Worm (Caenorhabditis elegans): ENCODE measurements around the gene K07F5.14.

The K07F5.14 gene

ce11 chrIV:9852250-9852649 lies 9.8 kb upstream of the K07F5.14 start, which contains the start of gene ssq-1:
TSS of gene ssq-1 (plus strand) at chrIV:9852550.
- no peak for TF ChIP-seq sea-1 (GFP tag; conservative IDR thresholded peaks at IDR 0.05)
- no peak for TF ChIP-seq hmg-4 (GFP tag; optimal IDR thresholded peaks at IDR 0.05)
- no peak for TF ChIP-seq ceh-13 (GFP tag; optimal IDR thresholded peaks at IDR 0.05)
- no peak for TF ChIP-seq flt-1 (GFP tag; IDR thresholded peaks at IDR 0.05)
- no peak for TF ChIP-seq hmbx-1 (tag; optimal IDR thresholded peaks at IDR 0.05)
- no peak for TF ChIP-seq tra-4 (tag; optimal IDR thresholded peaks at IDR 0.05)
- TF ChIP-seq scrt-1 (GFP tag; IDR thresholded peaks at IDR 0.05) = no peak
- no peak for TF ChIP-seq tbx-11 (GFP tag; IDR thresholded peaks at IDR 0.05)
- no peak for TF ChIP-seq ama-1 (optimal IDR thresholded peaks at IDR 0.05)
- TF ChIP-seq ets-7 (tag; optimal IDR thresholded peaks at IDR 0.05) = no peak
- TF ChIP-seq aly-1 (tag; optimal IDR thresholded peaks at IDR 0.05) = no peak
- no peak for TF ChIP-seq F13C5.2 (tag; optimal IDR thresholded peaks at IDR 0.05)
- TF ChIP-seq tbx-37 (GFP tag; conservative IDR thresholded peaks at IDR 0.05) = no peak
- TF ChIP-seq ceh-36 (tag; optimal IDR thresholded peaks at IDR 0.05) = no peak
- no peak for TF ChIP-seq pes-1 (GFP tag; IDR thresholded peaks at IDR 0.05)
- no peak for TF ChIP-seq B0310.2 (tag; optimal IDR thresholded peaks at IDR 0.05)
- TF ChIP-seq hnd-1 (tag; optimal IDR thresholded peaks at IDR 0.05) = no peak

- peak; percentile 50 for TF ChIP-seq aly-1 (tag; optimal IDR thresholded peaks at IDR 0.05)
- no peak for TF ChIP-seq B0310.2 (tag; optimal IDR thresholded peaks at IDR 0.05)
- no peak for TF ChIP-seq scrt-1 (GFP tag; IDR thresholded peaks at IDR 0.05)
Observed at ce11 chrIV:9852818-9853466, 9.1 kb upstream of the K07F5.14 start.

ce11 chrIV:9854952-9855351 lies 7.1 kb upstream of the K07F5.14 start:
- TF ChIP-seq scrt-1 (GFP tag; IDR thresholded peaks at IDR 0.05) (no peak), sea-1 (GFP tag; conservative IDR thresholded peaks at IDR 0.05) (no peak), tbx-37 (GFP tag; conservative IDR thresholded peaks at IDR 0.05) (no peak), ceh-13 (GFP tag; optimal IDR thresholded peaks at IDR 0.05) (no peak), B0310.2 (tag; optimal IDR thresholded peaks at IDR 0.05) (no peak), F13C5.2 (tag; optimal IDR thresholded peaks at IDR 0.05) (no peak), tra-4 (tag; optimal IDR thresholded peaks at IDR 0.05) (no peak), ets-7 (tag; optimal IDR thresholded peaks at IDR 0.05) (no peak), aly-1 (tag; optimal IDR thresholded peaks at IDR 0.05) (no peak), pes-1 (GFP tag; IDR thresholded peaks at IDR 0.05) (no peak), hmbx-1 (tag; optimal IDR thresholded peaks at IDR 0.05) (no peak), tbx-11 (GFP tag; IDR thresholded peaks at IDR 0.05) (no peak), hnd-1 (tag; optimal IDR thresholded peaks at IDR 0.05) (no peak), ceh-36 (tag; optimal IDR thresholded peaks at IDR 0.05) (no peak), hmg-4 (GFP tag; optimal IDR thresholded peaks at IDR 0.05) (no peak), ama-1 (optimal IDR thresholded peaks at IDR 0.05) (no peak), flt-1 (GFP tag; IDR thresholded peaks at IDR 0.05) (no peak)

ce11 chrIV:9855712-9856111 lies 6.3 kb upstream of the K07F5.14 start, which contains the start of gene K07F5.12:
TSS of gene K07F5.12 (plus strand) at chrIV:9856012.
- TF ChIP-seq tbx-11 (GFP tag; IDR thresholded peaks at IDR 0.05) (no peak), pes-1 (GFP tag; IDR thresholded peaks at IDR 0.05) (no peak), sea-1 (GFP tag; conservative IDR thresholded peaks at IDR 0.05) (no peak), hmg-4 (GFP tag; optimal IDR thresholded peaks at IDR 0.05) (no peak), ceh-36 (tag; optimal IDR thresholded peaks at IDR 0.05) (no peak), flt-1 (GFP tag; IDR thresholded peaks at IDR 0.05) (no peak), hmbx-1 (tag; optimal IDR thresholded peaks at IDR 0.05) (no peak), aly-1 (tag; optimal IDR thresholded peaks at IDR 0.05) (no peak), B0310.2 (tag; optimal IDR thresholded peaks at IDR 0.05) (no peak), ets-7 (tag; optimal IDR thresholded peaks at IDR 0.05) (no peak), ceh-13 (GFP tag; optimal IDR thresholded peaks at IDR 0.05) (no peak), tbx-37 (GFP tag; conservative IDR thresholded peaks at IDR 0.05) (no peak), ama-1 (optimal IDR thresholded peaks at IDR 0.05) (no peak), hnd-1 (tag; optimal IDR thresholded peaks at IDR 0.05) (no peak), F13C5.2 (tag; optimal IDR thresholded peaks at IDR 0.05) (no peak), tra-4 (tag; optimal IDR thresholded peaks at IDR 0.05) (no peak), scrt-1 (GFP tag; IDR thresholded peaks at IDR 0.05) (no peak)

ce11 chrIV:9857952-9858488 lies 4.0 kb upstream of the K07F5.14 start, which contains the start of gene npp-1:
TSS of gene npp-1 (plus strand) at chrIV:9858488.
- no peak for TF ChIP-seq ama-1 (optimal IDR thresholded peaks at IDR 0.05)
- TF ChIP-seq tra-4 (tag; optimal IDR thresholded peaks at IDR 0.05) = no peak
- no peak for TF ChIP-seq sea-1 (GFP tag; conservative IDR thresholded peaks at IDR 0.05)
- no peak for TF ChIP-seq hmg-4 (GFP tag; optimal IDR thresholded peaks at IDR 0.05)
- no peak for TF ChIP-seq hnd-1 (tag; optimal IDR thresholded peaks at IDR 0.05)

ce11 chrIV:9858970-9859369 lies 3.1 kb upstream of the K07F5.14 start:
- TF ChIP-seq hnd-1 (tag; optimal IDR thresholded peaks at IDR 0.05) (no peak), scrt-1 (GFP tag; IDR thresholded peaks at IDR 0.05) (no peak), aly-1 (tag; optimal IDR thresholded peaks at IDR 0.05) (no peak), ets-7 (tag; optimal IDR thresholded peaks at IDR 0.05) (no peak), pes-1 (GFP tag; IDR thresholded peaks at IDR 0.05) (no peak), ceh-36 (tag; optimal IDR thresholded peaks at IDR 0.05) (no peak)

- TF ChIP-seq tra-4 (tag; optimal IDR thresholded peaks at IDR 0.05) (no peak), ets-7 (tag; optimal IDR thresholded peaks at IDR 0.05) (no peak), tbx-37 (GFP tag; conservative IDR thresholded peaks at IDR 0.05) (no peak)
Observed at ce11 chrIV:9863817-9864216, 1.8 kb downstream of the K07F5.14 start, which contains the start of gene K07F5.16. TSS of gene K07F5.16 (plus strand) at chrIV:9864117.

- TF ChIP-seq ama-1 (optimal IDR thresholded peaks at IDR 0.05) (no peak), sea-1 (GFP tag; conservative IDR thresholded peaks at IDR 0.05) (no peak), ceh-36 (tag; optimal IDR thresholded peaks at IDR 0.05) (no peak), ceh-13 (GFP tag; optimal IDR thresholded peaks at IDR 0.05) (no peak), scrt-1 (GFP tag; IDR thresholded peaks at IDR 0.05) (no peak), tra-4 (tag; optimal IDR thresholded peaks at IDR 0.05) (no peak), aly-1 (tag; optimal IDR thresholded peaks at IDR 0.05) (no peak), F13C5.2 (tag; optimal IDR thresholded peaks at IDR 0.05) (no peak), tbx-11 (GFP tag; IDR thresholded peaks at IDR 0.05) (no peak), ets-7 (tag; optimal IDR thresholded peaks at IDR 0.05) (no peak), flt-1 (GFP tag; IDR thresholded peaks at IDR 0.05) (no peak), hmbx-1 (tag; optimal IDR thresholded peaks at IDR 0.05) (no peak), B0310.2 (tag; optimal IDR thresholded peaks at IDR 0.05) (no peak), hmg-4 (GFP tag; optimal IDR thresholded peaks at IDR 0.05) (no peak), hnd-1 (tag; optimal IDR thresholded peaks at IDR 0.05) (no peak), pes-1 (GFP tag; IDR thresholded peaks at IDR 0.05) (no peak), tbx-37 (GFP tag; conservative IDR thresholded peaks at IDR 0.05) (no peak)
Observed at ce11 chrIV:9864778-9865177, 2.8 kb downstream of the K07F5.14 start, which contains the start of the genes K07F5.15 and K07F5.22. TSS of gene K07F5.15 (plus strand) at chrIV:9865078. TSS of gene K07F5.22 (plus strand) at chrIV:9865078.

Data from whole organism, early embryonic.